Worm (Caenorhabditis elegans): ENCODE results near the gene ZK1128.3.

DNA sequence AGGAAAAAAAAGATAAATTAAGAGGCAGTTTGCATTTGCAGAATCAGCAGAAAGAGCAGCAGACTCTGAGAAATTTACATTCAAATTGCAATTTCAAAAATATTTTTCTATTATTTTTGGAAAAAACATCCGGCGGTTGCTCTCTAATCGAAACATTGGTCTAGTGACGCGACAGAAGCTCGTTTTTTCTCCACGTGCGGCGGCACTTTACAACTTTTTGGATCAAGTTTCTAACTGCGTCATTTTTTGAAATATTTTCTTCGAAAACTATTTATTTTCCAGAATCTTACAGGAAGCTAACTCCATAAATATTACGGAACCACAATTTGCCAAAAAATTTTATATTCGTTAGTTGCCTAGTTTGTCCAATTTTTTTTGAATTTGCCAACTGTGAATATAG is 31.2 kb upstream of the ZK1128.3 start:
- TF ChIP-seq ztf-29 (GFP tag; IDR thresholded peaks at IDR 0.05): no peak
- no peak for TF ChIP-seq tab-1 (GFP tag; IDR thresholded peaks at IDR 0.05)
- TF ChIP-seq cog-1 (tag; optimal IDR thresholded peaks at IDR 0.05): no peak
- TF ChIP-seq ref-1 (GFP tag; conservative IDR thresholded peaks at IDR 0.05): no peak
- TF ChIP-seq med-1 (GFP tag; optimal IDR thresholded peaks at IDR 0.05; ENCODE audit: insufficient read depth): no peak
- no peak for TF ChIP-seq flt-1 (GFP tag; IDR thresholded peaks at IDR 0.05)

All from whole organism, midembryonic.